Worm (Caenorhabditis elegans) whole organism, L1 larva: Measurements from ENCODE around the gene letm-1.

Source experiments
- C04F5.9 ChIP-seq: sonication (generic microtip); optimal IDR thresholded peaks from 2 replicates; lab custom pipeline; 2016; ENCODE audit warnings: missing genetic modification characterization, missing compliant biosample characterization
- C16A3.4 ChIP-seq: fragments of 150-350 bp; optimal IDR thresholded peaks from 2 replicates; lab custom pipeline; 2014; ENCODE audit warnings: missing biosample characterization, missing genetic modification characterization
- C34B4.2 ChIP-seq: sonication (generic microtip); optimal IDR thresholded peaks from 2 replicates; lab custom pipeline; 2017; ENCODE audit warnings: mild to moderate bottlenecking, missing genetic modification characterization, missing compliant biosample characterization
- F16B12.6 ChIP-seq: fragments of 150-350 bp; optimal IDR thresholded peaks from 2 replicates; lab custom pipeline; 2014; ENCODE audit warnings: missing biosample characterization, missing genetic modification characterization
- Y116A8C.19 ChIP-seq: sonication (generic microtip); optimal IDR thresholded peaks from 2 replicates; lab custom pipeline; 2016; ENCODE audit warnings: missing compliant biosample characterization, missing genetic modification characterization, borderline replicate concordance
- alr-1 ChIP-seq: fragments of 200-800 bp; sonication (Bioruptor generic); optimal IDR thresholded peaks from 2 replicates; lab custom pipeline; 2018; ENCODE audit warnings: borderline replicate concordance, mild to moderate bottlenecking, missing genetic modification characterization, missing compliant biosample characterization
- aly-2 ChIP-seq: fragments of 150-350 bp; optimal IDR thresholded peaks from 2 replicates; lab custom pipeline; 2014; ENCODE audit warnings: missing biosample characterization, missing genetic modification characterization
- blmp-1 ChIP-seq: fragments of 150-350 bp; optimal IDR thresholded peaks from 2 replicates; lab custom pipeline; 2014; ENCODE audit warnings: missing biosample characterization, missing genetic modification characterization
- ceh-63 ChIP-seq: fragments of 200-800 bp; sonication (Bioruptor generic); optimal IDR thresholded peaks from 2 replicates; lab custom pipeline; 2018; ENCODE audit warnings: mild to moderate bottlenecking, missing genetic modification characterization, missing compliant biosample characterization
- ceh-88 ChIP-seq: fragments of 200-800 bp; sonication (Bioruptor generic); IDR thresholded peaks from 2 replicates; pipeline ENCODE4 v1.3.6; 2022; ENCODE audit warnings: missing genetic modification characterization, missing compliant biosample characterization
- ceh-90 ChIP-seq: sonication (generic microtip); optimal IDR thresholded peaks from 2 replicates; lab custom pipeline; 2016; ENCODE audit warnings: missing genetic modification characterization, missing compliant biosample characterization
- efl-1 ChIP-seq, 4 experiments: fragments of 150-350 bp; optimal IDR thresholded peaks in 3 of 4; peaks in 1 of 4; 1 replicate in 1 of 4; 2 replicates in 3 of 4; lab custom pipeline; 2014; ENCODE audit warnings: missing biosample characterization in 2 of 4, missing genetic modification characterization in 2 of 4, missing genetic modification reagents in 2 of 4
- egl-27 ChIP-seq, 2 experiments: fragments of 150-350 bp in 1 of 2; sonication (generic microtip); optimal IDR thresholded peaks; 3 replicates each; lab custom pipeline; 2017 to 2018; ENCODE audit warnings: missing biosample characterization in 2 of 2, missing genetic modification characterization in 2 of 2, missing genetic modification reagents in 2 of 2
- ets-5 ChIP-seq: fragments of 200-800 bp; sonication (Bioruptor generic); IDR thresholded peaks from 2 replicates; pipeline ENCODE4 v1.3.6; 2022; ENCODE audit warnings: missing genetic modification characterization, missing compliant biosample characterization
- fkh-10 ChIP-seq: sonication (generic microtip); optimal IDR thresholded peaks from 2 replicates; lab custom pipeline; 2017; ENCODE audit warnings: missing biosample characterization, missing genetic modification reagents, missing genetic modification characterization
- fkh-4 ChIP-seq: sonication (generic microtip); optimal IDR thresholded peaks from 2 replicates; lab custom pipeline; 2016; ENCODE audit warnings: missing compliant biosample characterization, missing genetic modification characterization, borderline replicate concordance
- fkh-8 ChIP-seq: sonication (generic microtip); optimal IDR thresholded peaks from 2 replicates; lab custom pipeline; 2016; ENCODE audit warnings: mild to moderate bottlenecking, missing genetic modification characterization, missing compliant biosample characterization
- grh-1 ChIP-seq: fragments of 200-800 bp; sonication (Bioruptor generic); IDR thresholded peaks from 2 replicates; pipeline ENCODE4 v1.3.6; 2022; ENCODE audit warnings: missing genetic modification reagents, missing genetic modification characterization, missing compliant biosample characterization
- hlh-17 ChIP-seq: fragments of 200-800 bp; sonication (Bioruptor generic); optimal IDR thresholded peaks from 2 replicates; lab custom pipeline; 2018; ENCODE audit warnings: missing genetic modification characterization, mild to moderate bottlenecking, missing compliant biosample characterization, moderate library complexity, borderline replicate concordance
- jun-1 ChIP-seq: fragments of 150-350 bp; optimal IDR thresholded peaks from 2 replicates; lab custom pipeline; 2014; ENCODE audit warnings: missing biosample characterization, missing genetic modification reagents, missing genetic modification characterization
- lin-13 ChIP-seq: fragments of 150-350 bp; optimal IDR thresholded peaks from 2 replicates; lab custom pipeline; 2014; ENCODE audit warnings: missing biosample characterization, missing genetic modification reagents, missing genetic modification characterization
- lin-35 ChIP-seq, 2 experiments: fragments of 150-350 bp; optimal IDR thresholded peaks; 2 replicates each; lab custom pipeline; 2014; ENCODE audit warnings: missing biosample characterization in 2 of 2, missing genetic modification characterization in 2 of 2, missing genetic modification reagents in 2 of 2
- lin-39 ChIP-seq: fragments of 150-350 bp; optimal IDR thresholded peaks from 2 replicates; lab custom pipeline; 2014; ENCODE audit warnings: missing biosample characterization, missing genetic modification reagents, missing genetic modification characterization
- lir-3 ChIP-seq: sonication (generic microtip); optimal IDR thresholded peaks from 2 replicates; lab custom pipeline; 2016; ENCODE audit warnings: mild to moderate bottlenecking, missing genetic modification characterization, moderate library complexity, missing compliant biosample characterization; ENCODE audit not compliant: poor library complexity
- lsy-2 ChIP-seq, 2 experiments: fragments of 150-350 bp; optimal IDR thresholded peaks; 2 replicates each; lab custom pipeline; 2014; ENCODE audit warnings: missing biosample characterization in 2 of 2, missing genetic modification characterization in 2 of 2
- mef-2 ChIP-seq: fragments of 150-350 bp; optimal IDR thresholded peaks from 2 replicates; lab custom pipeline; 2014; ENCODE audit warnings: missing biosample characterization, missing genetic modification characterization
- mep-1 ChIP-seq: fragments of 150-350 bp; optimal IDR thresholded peaks from 2 replicates; lab custom pipeline; 2014; ENCODE audit warnings: missing biosample characterization, missing genetic modification characterization
- nhr-11 ChIP-seq: fragments of 150-350 bp; optimal IDR thresholded peaks from 2 replicates; lab custom pipeline; 2014; ENCODE audit warnings: missing biosample characterization, missing genetic modification characterization
- nhr-12 ChIP-seq: sonication (generic microtip); optimal IDR thresholded peaks from 2 replicates; lab custom pipeline; 2017; ENCODE audit warnings: missing biosample characterization, missing genetic modification characterization
- nhr-19 ChIP-seq: fragments of 200-800 bp; sonication (Bioruptor generic); conservative IDR thresholded peaks from 2 replicates; pipeline ENCODE4 v1.3.6; 2022; ENCODE audit warnings: missing genetic modification characterization, missing compliant biosample characterization
- nhr-237 ChIP-seq: fragments of 150-350 bp; optimal IDR thresholded peaks from 2 replicates; lab custom pipeline; 2014; ENCODE audit warnings: missing biosample characterization, missing genetic modification characterization
- nhr-47 ChIP-seq: sonication (generic microtip); optimal IDR thresholded peaks from 2 replicates; lab custom pipeline; 2016; ENCODE audit warnings: mild to moderate bottlenecking, missing genetic modification characterization, moderate library complexity, missing compliant biosample characterization
- nhr-71 ChIP-seq: sonication (generic microtip); optimal IDR thresholded peaks from 2 replicates; lab custom pipeline; 2016; ENCODE audit warnings: mild to moderate bottlenecking, missing genetic modification characterization, moderate library complexity, missing compliant biosample characterization
- nhr-76 ChIP-seq: sonication (generic microtip); optimal IDR thresholded peaks from 2 replicates; lab custom pipeline; 2017; ENCODE audit warnings: missing biosample characterization, missing genetic modification characterization
- nhr-77 ChIP-seq: fragments of 150-350 bp; optimal IDR thresholded peaks from 2 replicates; lab custom pipeline; 2014; ENCODE audit warnings: missing biosample characterization, missing genetic modification characterization
- nhr-84 ChIP-seq: sonication (generic microtip); optimal IDR thresholded peaks from 2 replicates; lab custom pipeline; 2017; ENCODE audit warnings: missing biosample characterization, missing genetic modification characterization
- nhr-90 ChIP-seq: sonication (generic microtip); optimal IDR thresholded peaks from 2 replicates; lab custom pipeline; 2016; ENCODE audit warnings: mild to moderate bottlenecking, missing genetic modification characterization, missing compliant biosample characterization; ENCODE audit not compliant: poor library complexity
- pag-3 ChIP-seq: sonication (generic microtip); optimal IDR thresholded peaks from 2 replicates; lab custom pipeline; 2017; ENCODE audit warnings: missing genetic modification characterization, mild to moderate bottlenecking, missing compliant biosample characterization, antibody characterized with exemption, borderline replicate concordance; ENCODE audit not compliant: insufficient read depth
- rnt-1 ChIP-seq: sonication (generic microtip); optimal IDR thresholded peaks from 2 replicates; lab custom pipeline; 2016; ENCODE audit warnings: mild to moderate bottlenecking, missing genetic modification characterization, moderate library complexity, missing compliant biosample characterization
- skn-1 ChIP-seq: fragments of 150-350 bp; optimal IDR thresholded peaks from 2 replicates; lab custom pipeline; 2014; ENCODE audit warnings: missing biosample characterization, missing genetic modification characterization
- snpc-4 ChIP-seq: fragments of 150-350 bp; optimal IDR thresholded peaks from 2 replicates; lab custom pipeline; 2014; ENCODE audit warnings: missing biosample characterization, missing genetic modification characterization
- sox-4 ChIP-seq: sonication (generic microtip); optimal IDR thresholded peaks from 2 replicates; lab custom pipeline; 2016; ENCODE audit warnings: missing genetic modification characterization, missing compliant biosample characterization
- sup-37 ChIP-seq: fragments of 200-800 bp; sonication (Bioruptor generic); optimal IDR thresholded peaks from 2 replicates; lab custom pipeline; 2018; ENCODE audit warnings: mild to moderate bottlenecking, missing genetic modification characterization, missing compliant biosample characterization
- tlp-1 ChIP-seq: fragments of 150-350 bp; optimal IDR thresholded peaks from 2 replicates; lab custom pipeline; 2014; ENCODE audit warnings: missing biosample characterization, missing genetic modification characterization
- unc-130 ChIP-seq: fragments of 150-350 bp; optimal IDR thresholded peaks from 2 replicates; lab custom pipeline; 2017; ENCODE audit warnings: missing biosample characterization, missing genetic modification characterization, inconsistent platforms
- unc-62 ChIP-seq: fragments of 150-350 bp; optimal IDR thresholded peaks from 2 replicates; lab custom pipeline; 2014; ENCODE audit warnings: missing biosample characterization, missing genetic modification reagents, missing genetic modification characterization
- unc-98 ChIP-seq: fragments of 200-800 bp; sonication (Bioruptor generic); IDR thresholded peaks from 2 replicates; pipeline ENCODE4 v1.3.6; 2022; ENCODE audit warnings: missing genetic modification characterization, missing compliant biosample characterization
- xbp-1 ChIP-seq: sonication (generic microtip); optimal IDR thresholded peaks from 2 replicates; lab custom pipeline; 2016; ENCODE audit warnings: missing genetic modification characterization, missing compliant biosample characterization
- zag-1 ChIP-seq: fragments of 150-350 bp; optimal IDR thresholded peaks from 2 replicates; lab custom pipeline; 2014; ENCODE audit warnings: missing biosample characterization, missing genetic modification characterization
- zip-4 ChIP-seq: fragments of 200-800 bp; sonication (Bioruptor generic); optimal IDR thresholded peaks from 2 replicates; lab custom pipeline; 2018; ENCODE audit warnings: mild to moderate bottlenecking, missing genetic modification characterization, moderate library complexity, missing compliant biosample characterization
- ztf-11 ChIP-seq, 2 experiments: sonication (generic microtip); optimal IDR thresholded peaks; 2 replicates each; lab custom pipeline; 2016 to 2017; ENCODE audit warnings: missing genetic modification characterization in 2 of 2, missing biosample characterization in 1 of 2, missing compliant biosample characterization in 1 of 2
- ztf-4 ChIP-seq: fragments of 150-350 bp; optimal IDR thresholded peaks from 2 replicates; lab custom pipeline; 2014; ENCODE audit warnings: missing biosample characterization, missing genetic modification characterization

The letm-1 gene

ce11 chrV:13655202-13655764 lies 5.8 kb upstream of the letm-1 start:
- TF ChIP-seq fkh-10 (peak; percentile 34), ets-5 (GFP tag; lab: Robert Waterston, UW) (no peak), lin-39 (no peak), ceh-88 (GFP tag; lab: Robert Waterston, UW) (no peak), blmp-1 (tag; lab: Kevin White, UChicago) (peak; percentile 68), lin-13 (GFP tag; lab: Kevin White, UChicago) (peak; percentile 51), nhr-47 (peak; percentile 66), rnt-1 (tag; lab: Kevin White, UChicago) (peak; percentile 72), zip-4 (GFP tag; lab: Kevin White, UChicago) (no peak), ceh-90 (tag; lab: Kevin White, UChicago) (no peak), nhr-90 (tag; lab: Kevin White, UChicago) (peak; percentile 38), egl-27 (tag; optimal IDR thresholded peaks at IDR 0.05; lab: Kevin White, UChicago) (peak in 1 of 2 experiments; percentile 56), ztf-11 (tag; optimal IDR thresholded peaks at IDR 0.05; lab: Kevin White, UChicago) (no peak), unc-62 (no peak), ztf-4 (tag; lab: Kevin White, UChicago) (peak; percentile 32), grh-1 (GFP tag; lab: Robert Waterston, UW) (peak; percentile 28; the same call in 1 of the 2 replicates), sox-4 (tag; lab: Kevin White, UChicago) (no peak), jun-1 (peak; percentile 67), mef-2 (tag; lab: Kevin White, UChicago) (no peak), zag-1 (tag; lab: Kevin White, UChicago) (no peak), lin-35 (GFP tag; optimal IDR thresholded peaks at IDR 0.05; lab: Kevin White, UChicago) (peak in 1 of 2 experiments; percentile 61), nhr-77 (tag; lab: Kevin White, UChicago) (no peak), Y116A8C.19 (tag; lab: Kevin White, UChicago) (no peak), pag-3 (tag; lab: Kevin White, UChicago) (no peak), nhr-237 (tag; lab: Kevin White, UChicago) (no peak), mep-1 (tag; lab: Kevin White, UChicago) (peak; percentile 76), unc-98 (GFP tag; lab: Robert Waterston, UW) (no peak), fkh-8 (peak; percentile 79), nhr-11 (tag; lab: Kevin White, UChicago) (no peak), snpc-4 (no peak), alr-1 (tag; lab: Kevin White, UChicago) (no peak), C16A3.4 (tag; lab: Kevin White, UChicago) (peak; percentile 43), efl-1 (optimal IDR thresholded peaks at IDR 0.05; lab: Kevin White, UChicago) (peak; percentile 61 to 62), efl-1 (GFP tag; optimal IDR thresholded peaks at IDR 0.05 in 1 of 2; lab: Kevin White, UChicago) (peak; percentile 15 to 79), tlp-1 (no peak), sup-37 (GFP tag; lab: Kevin White, UChicago) (no peak), C04F5.9 (no peak), xbp-1 (tag; lab: Kevin White, UChicago) (peak; percentile 2), nhr-76 (tag; lab: Kevin White, UChicago) (no peak), fkh-4 (tag; lab: Kevin White, UChicago) (no peak), aly-2 (tag; lab: Kevin White, UChicago) (no peak), nhr-12 (tag; lab: Kevin White, UChicago) (no peak), nhr-71 (peak; percentile 82), ceh-63 (GFP tag; lab: Kevin White, UChicago) (no peak), C34B4.2 (tag; lab: Kevin White, UChicago) (no peak), skn-1 (tag; lab: Kevin White, UChicago) (peak; percentile 78), hlh-17 (no peak), lsy-2 (tag; optimal IDR thresholded peaks at IDR 0.05; lab: Kevin White, UChicago) (peak; percentile 52 to 83), nhr-19 (peak; percentile 50), lir-3 (tag; lab: Kevin White, UChicago) (peak; percentile 52), unc-130 (tag; lab: Kevin White, UChicago) (no peak), nhr-84 (tag; lab: Kevin White, UChicago) (no peak), F16B12.6 (no peak)
